Worm (Caenorhabditis elegans) whole organism, late embryonic: ENCODE data around the gene Y57G11C.48.

Source experiments
- C08G9.2 ChIP-seq: sonication (generic microtip); optimal IDR thresholded peaks from 2 replicates; lab custom pipeline; 2016; ENCODE audit warnings: mild to moderate bottlenecking, missing genetic modification characterization, moderate library complexity, missing compliant biosample characterization
- C38D4.7 ChIP-seq: fragments of 200-800 bp; sonication (Bioruptor generic); optimal IDR thresholded peaks from 2 replicates; lab custom pipeline; 2018; ENCODE audit warnings: mild to moderate bottlenecking, missing genetic modification characterization, moderate library complexity, missing compliant biosample characterization
- K09A11.1 ChIP-seq: sonication (generic microtip); optimal IDR thresholded peaks from 2 replicates; lab custom pipeline; 2017; ENCODE audit warnings: antibody characterized with exemption, mild to moderate bottlenecking, missing genetic modification characterization, missing compliant biosample characterization; ENCODE audit not compliant: insufficient read depth
- Y22D7AL.16 ChIP-seq: sonication (generic microtip); optimal IDR thresholded peaks from 2 replicates; lab custom pipeline; 2016; ENCODE audit warnings: missing genetic modification characterization, missing compliant biosample characterization
- ahr-1 ChIP-seq: sonication (generic microtip); optimal IDR thresholded peaks from 2 replicates; lab custom pipeline; 2016; ENCODE audit warnings: missing genetic modification characterization, missing compliant biosample characterization
- ama-1 ChIP-seq: fragments of 150-350 bp; optimal IDR thresholded peaks from 2 replicates; lab custom pipeline; 2014
- ceh-14 ChIP-seq: sonication (generic microtip); optimal IDR thresholded peaks from 2 replicates; lab custom pipeline; 2016; ENCODE audit warnings: missing genotype, missing genetic modification characterization, missing compliant biosample characterization
- ceh-18 ChIP-seq: sonication (generic microtip); optimal IDR thresholded peaks from 2 replicates; lab custom pipeline; 2016; ENCODE audit warnings: missing genetic modification characterization, missing compliant biosample characterization
- ceh-24 ChIP-seq: sonication (generic microtip); optimal IDR thresholded peaks from 2 replicates; lab custom pipeline; 2016; ENCODE audit warnings: mild to moderate bottlenecking, missing genetic modification characterization, missing compliant biosample characterization
- ceh-45 ChIP-seq: fragments of 200-800 bp; sonication (Bioruptor generic); IDR thresholded peaks from 2 replicates; pipeline ENCODE4 v1.3.6; 2022; ENCODE audit warnings: missing genetic modification reagents, missing genetic modification characterization, missing compliant biosample characterization
- dve-1 ChIP-seq: sonication (generic microtip); optimal IDR thresholded peaks from 2 replicates; lab custom pipeline; 2017; ENCODE audit warnings: antibody characterized with exemption, mild to moderate bottlenecking, missing genetic modification characterization, missing compliant biosample characterization
- elt-2 ChIP-seq: sonication (generic microtip); optimal IDR thresholded peaks from 2 replicates; lab custom pipeline; 2016; ENCODE audit warnings: missing genetic modification reagents, missing genetic modification characterization, missing compliant biosample characterization
- elt-4 ChIP-seq: sonication (generic microtip); optimal IDR thresholded peaks from 2 replicates; lab custom pipeline; 2016; ENCODE audit warnings: missing genetic modification characterization, missing compliant biosample characterization
- ets-4 ChIP-seq: sonication (generic microtip); optimal IDR thresholded peaks from 2 replicates; lab custom pipeline; 2016; ENCODE audit warnings: missing genetic modification characterization, missing compliant biosample characterization
- eyg-1 ChIP-seq: sonication (generic microtip); optimal IDR thresholded peaks from 2 replicates; lab custom pipeline; 2016; ENCODE audit warnings: missing genotype, missing genetic modification characterization, missing compliant biosample characterization
- fkh-6 ChIP-seq: sonication (generic microtip); optimal IDR thresholded peaks from 2 replicates; lab custom pipeline; 2016; ENCODE audit warnings: missing genetic modification characterization, missing compliant biosample characterization
- gmeb-2 ChIP-seq: sonication (generic microtip); optimal IDR thresholded peaks from 2 replicates; lab custom pipeline; 2016; ENCODE audit warnings: missing genetic modification characterization, inconsistent platforms, missing compliant biosample characterization
- hlh-13 ChIP-seq: fragments of 200-800 bp; sonication (Bioruptor generic); optimal IDR thresholded peaks from 2 replicates; lab custom pipeline; 2018; ENCODE audit warnings: mild to moderate bottlenecking, missing genetic modification characterization, missing compliant biosample characterization
- hlh-15 ChIP-seq: sonication (generic microtip); optimal IDR thresholded peaks from 2 replicates; lab custom pipeline; 2016; ENCODE audit warnings: missing genetic modification characterization, missing compliant biosample characterization
- hlh-6 ChIP-seq: sonication (generic microtip); optimal IDR thresholded peaks from 2 replicates; lab custom pipeline; 2016; ENCODE audit warnings: missing genotype, missing genetic modification characterization, missing compliant biosample characterization
- hlh-8 ChIP-seq: sonication (generic microtip); optimal IDR thresholded peaks from 2 replicates; lab custom pipeline; 2016; ENCODE audit warnings: missing genotype, missing genetic modification characterization, missing compliant biosample characterization
- lin-11 ChIP-seq: fragments of 200-800 bp; sonication (Bioruptor generic); optimal IDR thresholded peaks from 2 replicates; lab custom pipeline; 2018; ENCODE audit warnings: mild to moderate bottlenecking, missing genetic modification characterization, missing compliant biosample characterization
- madf-2 ChIP-seq: sonication (generic microtip); optimal IDR thresholded peaks from 2 replicates; lab custom pipeline; 2017; ENCODE audit warnings: missing genetic modification characterization, missing compliant biosample characterization
- nhr-232 ChIP-seq: sonication (generic microtip); optimal IDR thresholded peaks from 2 replicates; lab custom pipeline; 2016; ENCODE audit warnings: missing genetic modification characterization, missing compliant biosample characterization
- npax-4 ChIP-seq: sonication (generic microtip); optimal IDR thresholded peaks from 2 replicates; lab custom pipeline; 2016; ENCODE audit warnings: missing genetic modification characterization, missing compliant biosample characterization
- odd-2 ChIP-seq: sonication (generic microtip); optimal IDR thresholded peaks from 2 replicates; lab custom pipeline; 2017; ENCODE audit warnings: antibody characterized with exemption, mild to moderate bottlenecking, missing genetic modification characterization, missing compliant biosample characterization
- pat-9 ChIP-seq: fragments of 200-800 bp; sonication (Bioruptor generic); optimal IDR thresholded peaks from 2 replicates; lab custom pipeline; 2018; ENCODE audit warnings: mild to moderate bottlenecking, missing genetic modification characterization, moderate library complexity, missing compliant biosample characterization
- pha-4 ChIP-seq: fragments of 150-350 bp; optimal IDR thresholded peaks from 2 replicates; lab custom pipeline; 2018; ENCODE audit warnings: missing biosample characterization, missing genetic modification reagents, missing genetic modification characterization
- pqm-1 ChIP-seq: sonication (generic microtip); optimal IDR thresholded peaks from 2 replicates; lab custom pipeline; 2016; ENCODE audit warnings: missing genetic modification characterization, missing compliant biosample characterization
- pros-1 ChIP-seq: fragments of 150-350 bp; optimal IDR thresholded peaks from 2 replicates; lab custom pipeline; 2014; ENCODE audit warnings: missing biosample characterization, missing genetic modification reagents, missing genetic modification characterization
- ref-2 ChIP-seq: sonication (generic microtip); optimal IDR thresholded peaks from 2 replicates; lab custom pipeline; 2016; ENCODE audit warnings: missing genetic modification characterization, missing compliant biosample characterization
- rnt-1 ChIP-seq: sonication (generic microtip); optimal IDR thresholded peaks from 2 replicates; lab custom pipeline; 2016; ENCODE audit warnings: missing genetic modification characterization, missing compliant biosample characterization
- sox-2 ChIP-seq: fragments of 200-800 bp; sonication (Bioruptor generic); IDR thresholded peaks from 2 replicates; pipeline ENCODE4 v1.3.6; 2022; ENCODE audit warnings: missing genetic modification reagents, missing genetic modification characterization, missing compliant biosample characterization
- syd-9 ChIP-seq: sonication (generic microtip); optimal IDR thresholded peaks from 2 replicates; lab custom pipeline; 2016; ENCODE audit warnings: mild to moderate bottlenecking, missing genetic modification characterization, moderate library complexity, missing compliant biosample characterization
- tbx-7 ChIP-seq: sonication (generic microtip); optimal IDR thresholded peaks from 2 replicates; lab custom pipeline; 2016; ENCODE audit warnings: missing genotype, missing genetic modification characterization, missing compliant biosample characterization
- ttx-3 ChIP-seq: sonication (generic microtip); optimal IDR thresholded peaks from 2 replicates; lab custom pipeline; 2016; ENCODE audit warnings: missing genetic modification reagents, missing genetic modification characterization, missing compliant biosample characterization
- unc-42 ChIP-seq: sonication (generic microtip); optimal IDR thresholded peaks from 2 replicates; lab custom pipeline; 2016; ENCODE audit warnings: missing genotype, missing genetic modification characterization, missing compliant biosample characterization
- unc-55 ChIP-seq: sonication (generic microtip); optimal IDR thresholded peaks from 2 replicates; lab custom pipeline; 2017; ENCODE audit warnings: missing biosample characterization, missing genetic modification reagents, missing genetic modification characterization
- unc-86 ChIP-seq: sonication (generic microtip); optimal IDR thresholded peaks from 2 replicates; lab custom pipeline; 2016; ENCODE audit warnings: missing genetic modification characterization, missing compliant biosample characterization
- zip-5 ChIP-seq: sonication (generic microtip); optimal IDR thresholded peaks from 2 replicates; lab custom pipeline; 2016; ENCODE audit warnings: missing genetic modification characterization, missing compliant biosample characterization

Gene Y57G11C.48

ce11 chrIV:14937017-14937416 is 7.1 kb downstream of the Y57G11C.48 start, which contains the start of gene Y57G11C.1144:
TSS of gene Y57G11C.1144 (plus strand) at chrIV:14937317.
- TF ChIP-seq ama-1 = no peak
- TF ChIP-seq C38D4.7 = no peak
- no peak for TF ChIP-seq ceh-45 (GFP tag; lab: Robert Waterston, UW)
- no peak for TF ChIP-seq Y22D7AL.16
- no peak for TF ChIP-seq ceh-24
- TF ChIP-seq unc-55 (GFP tag; lab: Kevin White, UChicago) = no peak
- no peak for TF ChIP-seq unc-86 (tag; lab: Kevin White, UChicago)
- no peak for TF ChIP-seq sox-2
- no peak for TF ChIP-seq npax-4
- TF ChIP-seq hlh-6 = no peak
- no peak for TF ChIP-seq dve-1
- no peak for TF ChIP-seq zip-5
- TF ChIP-seq pat-9 (tag; lab: Kevin White, UChicago) = no peak
- no peak for TF ChIP-seq lin-11 (tag; lab: Kevin White, UChicago)
- TF ChIP-seq hlh-8 (tag; lab: Kevin White, UChicago) = no peak
- TF ChIP-seq hlh-15 (tag; lab: Kevin White, UChicago) = no peak
- no peak for TF ChIP-seq ets-4 (tag; lab: Kevin White, UChicago)
- no peak for TF ChIP-seq hlh-13 (GFP tag; lab: Kevin White, UChicago)
- TF ChIP-seq C08G9.2 (tag; lab: Kevin White, UChicago) = no peak

DNA sequence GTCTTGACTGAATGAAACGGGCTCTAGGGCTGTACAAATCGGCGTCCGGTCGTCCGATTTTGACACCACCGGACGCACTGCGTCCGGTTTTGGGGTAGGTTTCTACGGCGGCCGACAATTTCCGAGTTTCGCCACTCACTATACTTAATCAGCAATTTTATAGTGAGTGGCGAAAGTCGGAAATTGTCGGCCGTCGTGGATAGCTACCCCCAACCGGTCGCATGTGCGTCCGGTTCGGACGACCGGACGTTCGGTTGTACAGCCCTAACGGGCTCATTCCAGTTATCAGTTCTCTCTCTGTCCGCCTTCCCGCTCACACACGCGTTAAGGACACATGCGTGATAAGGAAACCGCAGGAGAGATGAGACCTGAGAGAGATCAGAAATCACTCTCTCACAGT is 11.5 kb downstream of the Y57G11C.48 start, which contains the start of gene Y57G11C.1131:
Gene Y57G11C.1131, plus strand, starts transcription at position 333 of the 400 bp plus-strand sequence.
- no peak for TF ChIP-seq ceh-18 (tag; lab: Kevin White, UChicago)
- peak; percentile 28 for TF ChIP-seq elt-2
- no peak for TF ChIP-seq pros-1 (tag; lab: Kevin White, UChicago)

DNA sequence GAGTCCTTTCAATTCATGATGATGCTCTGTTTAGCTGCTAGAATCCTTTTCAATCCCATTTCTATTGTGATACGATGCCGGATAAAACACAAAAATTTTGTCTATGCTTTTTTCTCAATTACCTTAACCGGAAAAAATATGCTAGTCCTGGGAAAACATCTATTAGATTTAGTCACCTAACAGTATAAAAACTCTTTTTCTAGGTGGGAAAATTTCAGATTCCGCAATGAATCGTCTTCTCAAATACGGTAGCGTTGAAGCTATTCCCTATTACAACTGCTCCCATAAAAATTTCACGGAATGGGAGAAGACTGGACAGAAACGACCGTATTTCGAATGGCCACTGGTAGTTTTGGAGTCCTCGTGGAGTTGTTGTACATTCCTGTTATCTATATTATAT is 14.7 kb downstream of the Y57G11C.48 start, which contains the start of gene Y57G11C.28:
Gene Y57G11C.28, plus strand, starts transcription at position 301 of the 400 bp plus-strand sequence.
- no peak for TF ChIP-seq rnt-1 (tag; lab: Kevin White, UChicago)
- TF ChIP-seq hlh-15 (tag; lab: Kevin White, UChicago) = no peak
- no peak for TF ChIP-seq C08G9.2 (tag; lab: Kevin White, UChicago)
- no peak for TF ChIP-seq ceh-45 (GFP tag; lab: Robert Waterston, UW)
- no peak for TF ChIP-seq hlh-8 (tag; lab: Kevin White, UChicago)
- TF ChIP-seq pqm-1 (tag; lab: Kevin White, UChicago) = no peak
- no peak for TF ChIP-seq Y22D7AL.16
- TF ChIP-seq ets-4 (tag; lab: Kevin White, UChicago) = no peak
- TF ChIP-seq nhr-232 (tag; lab: Kevin White, UChicago) = no peak
- no peak for TF ChIP-seq ceh-14 (tag; lab: Kevin White, UChicago)
- TF ChIP-seq ceh-18 (tag; lab: Kevin White, UChicago) = no peak
- no peak for TF ChIP-seq ahr-1 (tag; lab: Kevin White, UChicago)
- no peak for TF ChIP-seq odd-2

DNA sequence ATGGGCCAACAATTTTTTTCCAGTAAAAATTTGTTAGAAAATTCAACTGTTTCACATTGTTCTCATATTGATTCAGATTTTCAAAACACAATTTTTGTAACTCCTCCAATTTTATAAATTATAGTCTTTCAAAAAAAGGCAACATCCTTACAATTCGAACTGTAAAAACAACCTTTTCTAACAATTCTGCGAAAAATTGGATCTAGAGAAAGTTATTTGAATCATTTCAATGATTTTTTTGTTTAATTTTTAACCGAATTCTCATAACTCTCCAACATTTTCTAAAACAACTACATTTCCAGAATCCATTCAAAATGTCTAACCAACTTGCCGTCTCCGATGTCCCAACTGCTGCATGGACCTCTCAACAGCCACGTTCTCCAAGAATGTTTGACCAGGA is 24.8 kb downstream of the Y57G11C.48 start, which contains the start of gene ccch-5:
Gene ccch-5, plus strand, starts transcription at position 301 of the 400 bp plus-strand sequence.
- TF ChIP-seq ceh-18 (tag; lab: Kevin White, UChicago) (no peak), dve-1 (no peak), fkh-6 (tag; lab: Kevin White, UChicago) (no peak), pha-4 (tag; lab: Kevin White, UChicago) (no peak), ttx-3 (tag; lab: Kevin White, UChicago) (no peak), madf-2 (tag; lab: Kevin White, UChicago) (no peak), hlh-15 (tag; lab: Kevin White, UChicago) (no peak), K09A11.1 (tag; lab: Kevin White, UChicago) (no peak), tbx-7 (no peak), eyg-1 (no peak), ref-2 (tag; lab: Kevin White, UChicago) (no peak), ama-1 (no peak), syd-9 (tag; lab: Kevin White, UChicago) (no peak), gmeb-2 (tag; lab: Kevin White, UChicago) (no peak), elt-4 (tag; lab: Kevin White, UChicago) (no peak), unc-42 (tag; lab: Kevin White, UChicago) (no peak)
